Fruit fly (Drosophila melanogaster) whole organism: ENCODE measurements around the gene CG31343.

Experiments
- CG8478 ChIP-seq: fragments of >200 bp; optimal IDR thresholded peaks from 2 replicates; lab custom pipeline; 2018; ENCODE audit warnings: inconsistent platforms
- Dll ChIP-seq: fragments of >200 bp; optimal IDR thresholded peaks from 2 replicates; lab custom pipeline; 2017
- EcR ChIP-seq, 2 experiments: fragments of >200 bp; optimal IDR thresholded peaks; 2 replicates each; lab custom pipeline; 2017; ENCODE audit warnings: missing biosample characterization in 2 of 2, missing genetic modification characterization in 2 of 2, missing genetic modification reagents in 2 of 2
- pan ChIP-seq: fragments of >200 bp; optimal IDR thresholded peaks from 2 replicates; lab custom pipeline; 2017
- psq ChIP-seq: fragments of >200 bp; optimal IDR thresholded peaks from 2 replicates; lab custom pipeline; 2017
- usp ChIP-seq: fragments of >200 bp; optimal IDR thresholded peaks from 2 replicates; lab custom pipeline; 2017; ENCODE audit warnings: missing biosample characterization, missing genetic modification characterization, mixed read lengths

DNA sequence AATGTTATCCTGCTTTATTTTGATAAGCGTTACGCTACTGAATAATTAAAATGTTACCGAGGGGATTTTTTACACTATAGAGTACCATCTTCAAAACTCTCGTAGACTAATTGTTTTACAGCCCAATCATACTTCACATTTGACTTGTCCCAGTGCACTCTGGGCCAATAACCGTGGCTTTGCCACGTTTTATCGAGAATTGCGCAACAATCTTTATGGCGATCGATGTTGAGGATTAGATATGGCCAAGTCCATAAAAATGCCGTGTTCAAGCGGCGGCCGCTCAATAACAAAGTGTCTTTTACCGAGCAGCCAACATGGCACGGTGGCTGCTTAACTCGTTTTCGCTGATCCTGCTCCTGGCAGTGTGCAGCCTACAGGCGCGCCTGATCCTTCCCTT is at the start of gene CG31343:
- TF ChIP-seq Dll (no peak), psq (lab: Kevin White, UChicago) (no peak), CG8478 (lab: Kevin White, UChicago) (no peak), usp (no peak), pan (lab: Kevin White, UChicago) (no peak), EcR (GFP tag; optimal IDR thresholded peaks at IDR 0.05; lab: Kevin White, UChicago) (no peak)
